Fruit fly (Drosophila melanogaster) whole organism, embryonic: ENCODE results near the gene CG5445.

ENCODE experiments used
- Antp ChIP-seq: fragments of 200-800 bp; sonication (Bioruptor generic); optimal IDR thresholded peaks from 3 replicates; lab custom pipeline; 2016; ENCODE audit warnings: missing biosample characterization, missing genetic modification characterization
- BtbVII ChIP-seq: fragments of 200-800 bp; sonication (Bioruptor generic); optimal IDR thresholded peaks from 3 replicates; lab custom pipeline; 2017; ENCODE audit warnings: missing biosample characterization, mild to moderate bottlenecking, missing genetic modification characterization
- CG10147 ChIP-seq: fragments of 200-800 bp; sonication (Bioruptor generic); optimal IDR thresholded peaks from 2 replicates; lab custom pipeline; 2019; ENCODE audit warnings: missing biosample characterization, mild to moderate bottlenecking, missing genetic modification characterization, moderate library complexity
- CG10267 ChIP-seq: fragments of 200-800 bp; sonication (Bioruptor generic); optimal IDR thresholded peaks from 2 replicates; lab custom pipeline; 2018; ENCODE audit warnings: missing biosample characterization, mild to moderate bottlenecking, missing genetic modification characterization, moderate library complexity
- CG10654 ChIP-seq: fragments of 200-800 bp; sonication (Bioruptor generic); optimal IDR thresholded peaks from 2 replicates; lab custom pipeline; 2016; ENCODE audit warnings: missing biosample characterization, missing genetic modification characterization
- CG10979 ChIP-seq: fragments of 200-800 bp; sonication (Bioruptor generic); optimal IDR thresholded peaks from 2 replicates; lab custom pipeline; 2018; ENCODE audit warnings: missing biosample characterization, mild to moderate bottlenecking, missing genetic modification characterization, moderate library complexity
- CG11247 ChIP-seq: fragments of 200-800 bp; sonication (Bioruptor generic); IDR thresholded peaks from 2 replicates; pipeline ENCODE4 v1.3.6; 2022; ENCODE audit warnings: missing biosample characterization, missing genetic modification characterization
- CG11398 ChIP-seq: fragments of 200-800 bp; sonication (Bioruptor generic); optimal IDR thresholded peaks from 2 replicates; lab custom pipeline; 2016; ENCODE audit warnings: missing biosample characterization, missing genetic modification characterization
- CG11723 ChIP-seq: fragments of 200-800 bp; sonication (Bioruptor generic); optimal IDR thresholded peaks from 2 replicates; lab custom pipeline; 2017; ENCODE audit warnings: missing biosample characterization, mild to moderate bottlenecking, missing genetic modification characterization
- CG12299 ChIP-seq: fragments of 200-800 bp; sonication (Bioruptor generic); optimal IDR thresholded peaks from 2 replicates; lab custom pipeline; 2018; ENCODE audit warnings: missing biosample characterization, mild to moderate bottlenecking, missing genetic modification characterization
- CG15479 ChIP-seq: fragments of 200-800 bp; sonication (Bioruptor generic); optimal IDR thresholded peaks from 3 replicates; lab custom pipeline; 2019; ENCODE audit warnings: missing biosample characterization, mild to moderate bottlenecking, missing genetic modification characterization, moderate library complexity
- CG17385 ChIP-seq: fragments of 200-800 bp; sonication (Bioruptor generic); optimal IDR thresholded peaks from 3 replicates; lab custom pipeline; 2018; ENCODE audit warnings: missing biosample characterization, mild to moderate bottlenecking, missing genetic modification characterization
- CG17612 ChIP-seq: fragments of 200-800 bp; sonication (Bioruptor generic); IDR thresholded peaks from 2 replicates; pipeline ENCODE4 v1.3.6; 2022; ENCODE audit warnings: missing biosample characterization, missing genetic modification characterization
- CG1832 ChIP-seq: fragments of 200-800 bp; sonication (Bioruptor generic); optimal IDR thresholded peaks from 2 replicates; lab custom pipeline; 2017; ENCODE audit warnings: missing biosample characterization, mild to moderate bottlenecking, missing genetic modification characterization, inconsistent platforms
- CG2202 ChIP-seq: fragments of 200-800 bp; sonication (Bioruptor generic); optimal IDR thresholded peaks from 2 replicates; lab custom pipeline; 2018; ENCODE audit warnings: missing biosample characterization, mild to moderate bottlenecking, missing genetic modification characterization
- CG2889 ChIP-seq: fragments of 200-800 bp; sonication (Bioruptor generic); IDR thresholded peaks from 3 replicates; pipeline ENCODE4 v1.3.6; 2022; ENCODE audit warnings: missing biosample characterization, missing genetic modification characterization
- CG34224 ChIP-seq: fragments of 200-800 bp; sonication (Bioruptor generic); IDR thresholded peaks from 3 replicates; pipeline ENCODE4 v1.3.6; 2022; ENCODE audit warnings: missing biosample characterization, missing genetic modification characterization; ENCODE audit not compliant: partially characterized antibody
- CG42726 ChIP-seq: fragments of 200-800 bp; sonication (Bioruptor generic); IDR thresholded peaks from 2 replicates; pipeline ENCODE4 v1.3.6; 2022; ENCODE audit warnings: missing biosample characterization, missing genetic modification characterization; ENCODE audit not compliant: partially characterized antibody
- CG4730 ChIP-seq: fragments of 200-800 bp; sonication (Bioruptor generic); IDR thresholded peaks from 2 replicates; pipeline ENCODE4 v1.3.6; 2022; ENCODE audit warnings: missing biosample characterization, missing genetic modification characterization
- CG6689 ChIP-seq: fragments of 200-800 bp; sonication (Bioruptor generic); IDR thresholded peaks from 2 replicates; pipeline ENCODE4 v1.3.6; 2022; ENCODE audit warnings: missing biosample characterization, missing genetic modification characterization
- CG6854 ChIP-seq: fragments of 200-800 bp; sonication (Bioruptor generic); optimal IDR thresholded peaks from 3 replicates; lab custom pipeline; 2017; ENCODE audit warnings: missing biosample characterization, mild to moderate bottlenecking, missing genetic modification characterization
- CG8478 ChIP-seq: fragments of >200 bp; optimal IDR thresholded peaks from 2 replicates; lab custom pipeline; 2018
- CG9437 ChIP-seq: fragments of 200-800 bp; sonication (Bioruptor generic); optimal IDR thresholded peaks from 2 replicates; lab custom pipeline; 2018; ENCODE audit warnings: missing biosample characterization, mild to moderate bottlenecking, missing genetic modification characterization
- CG9609 ChIP-seq: fragments of 200-800 bp; sonication (Bioruptor generic); optimal IDR thresholded peaks from 3 replicates; lab custom pipeline; 2016; ENCODE audit warnings: missing biosample characterization, missing genetic modification characterization
- Dbx ChIP-seq: fragments of 200-800 bp; sonication (Bioruptor generic); IDR thresholded peaks from 3 replicates; pipeline ENCODE4 v1.3.6; 2022; ENCODE audit warnings: missing biosample characterization, missing genetic modification characterization
- Doc3 ChIP-seq: fragments of 200-800 bp; sonication (Bioruptor generic); IDR thresholded peaks from 3 replicates; pipeline ENCODE4 v1.3.6; 2022; ENCODE audit warnings: missing biosample characterization, missing genetic modification characterization; ENCODE audit not compliant: partially characterized antibody
- H15 ChIP-seq: fragments of 200-800 bp; sonication (Bioruptor generic); IDR thresholded peaks from 3 replicates; pipeline ENCODE4 v1.3.6; 2022; ENCODE audit warnings: missing biosample characterization, missing genetic modification characterization
- HmgD ChIP-seq: fragments of 200-800 bp; sonication (Bioruptor generic); optimal IDR thresholded peaks from 3 replicates; lab custom pipeline; 2016; ENCODE audit warnings: missing biosample characterization, missing genetic modification characterization
- Mad ChIP-seq: fragments of 200-800 bp; sonication (Bioruptor generic); optimal IDR thresholded peaks from 2 replicates; lab custom pipeline; 2016; ENCODE audit warnings: missing biosample characterization, missing genetic modification characterization
- Med ChIP-seq: fragments of 200-800 bp; sonication (Bioruptor generic); peaks from one replicate; lab custom pipeline; 2016; ENCODE audit warnings: missing biosample characterization, missing genetic modification characterization, mild to moderate bottlenecking, inconsistent platforms, moderate library complexity
- NC2α ChIP-seq: fragments of 200-800 bp; sonication (Bioruptor generic); optimal IDR thresholded peaks from 2 replicates; lab custom pipeline; 2016; ENCODE audit warnings: missing biosample characterization, missing genetic modification characterization
- NK7.1 ChIP-seq: fragments of 200-800 bp; sonication (Bioruptor generic); optimal IDR thresholded peaks from 3 replicates; lab custom pipeline; 2016; ENCODE audit warnings: missing biosample characterization, missing genetic modification characterization
- Pdp1 ChIP-seq, 2 experiments: fragments of 200-800 bp; sonication (Bioruptor generic); optimal IDR thresholded peaks; 3 replicates each; lab custom pipeline; 2016; ENCODE audit warnings: missing biosample characterization in 2 of 2, missing genetic modification characterization in 2 of 2, mild to moderate bottlenecking in 1 of 2, moderate library complexity in 1 of 2
- Ptx1 ChIP-seq: fragments of 200-800 bp; sonication (Bioruptor generic); IDR thresholded peaks from 2 replicates; pipeline ENCODE4 v1.3.6; 2022; ENCODE audit warnings: missing biosample characterization, missing genetic modification characterization
- Sox102F ChIP-seq: fragments of 200-800 bp; sonication (Bioruptor generic); optimal IDR thresholded peaks from 2 replicates; lab custom pipeline; 2018; ENCODE audit warnings: missing biosample characterization, mild to moderate bottlenecking, missing genetic modification characterization, moderate library complexity
- bab2 ChIP-seq: fragments of 200-800 bp; sonication (Bioruptor generic); optimal IDR thresholded peaks from 2 replicates; lab custom pipeline; 2016; ENCODE audit warnings: missing biosample characterization, missing genetic modification characterization
- br ChIP-seq: fragments of >200 bp; optimal IDR thresholded peaks from 2 replicates; lab custom pipeline; 2017
- btn ChIP-seq: fragments of 200-800 bp; sonication (Bioruptor generic); optimal IDR thresholded peaks from 2 replicates; lab custom pipeline; 2016; ENCODE audit warnings: missing biosample characterization, missing genetic modification characterization
- dmrt99B ChIP-seq: fragments of 200-800 bp; sonication (Bioruptor generic); optimal IDR thresholded peaks from 2 replicates; lab custom pipeline; 2018; ENCODE audit warnings: missing biosample characterization, mild to moderate bottlenecking, missing genetic modification characterization, moderate library complexity
- fru ChIP-seq: fragments of >200 bp; optimal IDR thresholded peaks from 2 replicates; lab custom pipeline; 2017
- fu2 ChIP-seq: fragments of 200-800 bp; sonication (Bioruptor generic); optimal IDR thresholded peaks from 2 replicates; lab custom pipeline; 2016; ENCODE audit warnings: missing biosample characterization, missing genetic modification characterization
- insv ChIP-seq, 2 experiments: fragments of 200-800 bp; sonication (Bioruptor generic); optimal IDR thresholded peaks; 3 replicates each; lab custom pipeline; 2016 to 2018; ENCODE audit warnings: missing biosample characterization in 2 of 2, missing genetic modification characterization in 2 of 2
- lov ChIP-seq, 2 experiments: fragments of 200-800 bp in 1 of 2; fragments of >200 bp in 1 of 2; sonication (Bioruptor generic) in 1 of 2; IDR thresholded peaks in 1 of 2; optimal IDR thresholded peaks in 1 of 2; 2 replicates in 1 of 2; 3 replicates in 1 of 2; pipeline versions ENCODE4 v1.3.6 to Lab custom; 2017 to 2022; ENCODE audit warnings: missing biosample characterization in 1 of 2, missing genetic modification characterization in 1 of 2
- maf-S ChIP-seq: fragments of 200-800 bp; sonication (Bioruptor generic); optimal IDR thresholded peaks from 2 replicates; lab custom pipeline; 2016; ENCODE audit warnings: missing biosample characterization, missing genetic modification characterization
- onecut ChIP-seq: fragments of 200-800 bp; sonication (Bioruptor generic); IDR thresholded peaks from 2 replicates; pipeline ENCODE4 v1.3.6; 2022; ENCODE audit warnings: missing biosample characterization, missing genetic modification characterization
- otp ChIP-seq: fragments of 200-800 bp; sonication (Bioruptor generic); IDR thresholded peaks from 3 replicates; pipeline ENCODE4, ENCODE4 v1.3.6; 2022; ENCODE audit warnings: missing biosample characterization, missing genetic modification characterization
- salm ChIP-seq: fragments of 200-800 bp; sonication (Bioruptor generic); optimal IDR thresholded peaks from 2 replicates; lab custom pipeline; 2018; ENCODE audit warnings: missing biosample characterization, mild to moderate bottlenecking, missing genetic modification characterization
- so ChIP-seq: fragments of 200-800 bp; sonication (Bioruptor generic); IDR thresholded peaks from 3 replicates; pipeline ENCODE4 v1.3.6; 2022; ENCODE audit warnings: missing biosample characterization, missing genetic modification characterization
- sob ChIP-seq: fragments of 200-800 bp; sonication (Bioruptor generic); IDR thresholded peaks from 2 replicates; pipeline ENCODE4 v1.3.6; 2022; ENCODE audit warnings: missing biosample characterization, missing genetic modification characterization
- tio ChIP-seq: fragments of 200-800 bp; sonication (Bioruptor generic); optimal IDR thresholded peaks from 2 replicates; lab custom pipeline; 2017; ENCODE audit warnings: missing biosample characterization, missing genetic modification characterization, inconsistent platforms
- zfh1 ChIP-seq: fragments of 200-800 bp; sonication (Bioruptor generic); IDR thresholded peaks from 3 replicates; pipeline ENCODE4 v1.3.6; 2022; ENCODE audit warnings: missing biosample characterization, missing genetic modification characterization

CG5445 gene

dm6 chrX:17297070-17297689, 14.9 kb downstream of the CG5445 start (continued):
- TF ChIP-seq CG1832, result no peak
- TF ChIP-seq CG9609 (GFP tag; lab: Kevin White, UChicago), result peak; percentile 5
- TF ChIP-seq NK7.1 (GFP tag; lab: Kevin White, UChicago), result no peak
- TF ChIP-seq CG15479, result no peak
- no peak for TF ChIP-seq CG8478 (lab: Kevin White, UChicago)
- no peak for TF ChIP-seq br (lab: Kevin White, UChicago)
- TF ChIP-seq Dbx (GFP tag; lab: Robert Waterston, UW), result no peak
- no peak for TF ChIP-seq CG10147 (GFP tag; lab: Kevin White, UChicago)
- TF ChIP-seq onecut (GFP tag; lab: Robert Waterston, UW), result no peak
- peak; percentile 36 to 54 for TF ChIP-seq Pdp1 (GFP tag; optimal IDR thresholded peaks at IDR 0.05; lab: Kevin White, UChicago)
- TF ChIP-seq bab2 (GFP tag; lab: Kevin White, UChicago), result peak; percentile 6
- no peak for TF ChIP-seq insv (GFP tag; optimal IDR thresholded peaks at IDR 0.05; lab: Kevin White, UChicago)
- no peak for TF ChIP-seq otp (GFP tag; lab: Robert Waterston, UW)
- no peak for TF ChIP-seq btn (GFP tag; lab: Kevin White, UChicago)
- TF ChIP-seq CG9437 (GFP tag; lab: Kevin White, UChicago), result peak; percentile 27
- no peak for TF ChIP-seq CG10654 (GFP tag; lab: Kevin White, UChicago)
- TF ChIP-seq fru (lab: Kevin White, UChicago), result no peak
- no peak for TF ChIP-seq BtbVII
- peak; percentile 2 for TF ChIP-seq CG10267 (tag; lab: Kevin White, UChicago)
- TF ChIP-seq dmrt99B (tag; lab: Kevin White, UChicago), result peak; percentile 60
- TF ChIP-seq CG12299 (tag; lab: Kevin White, UChicago), result no peak
- peak; percentile 17; the same call in 1 of the 3 replicates for TF ChIP-seq zfh1 (GFP tag; lab: Robert Waterston, UW)
- peak; percentile 39 for TF ChIP-seq Antp (GFP tag; lab: Kevin White, UChicago)
- peak; percentile 20 for TF ChIP-seq CG17385 (GFP tag; lab: Kevin White, UChicago)
- TF ChIP-seq tio, result peak; percentile 10
- no peak for TF ChIP-seq CG34224
- TF ChIP-seq salm, result no peak
- TF ChIP-seq CG2202 (tag; lab: Kevin White, UChicago), result no peak
- TF ChIP-seq NC2α, result no peak
- peak; percentile 55 for TF ChIP-seq CG10979
- no peak for TF ChIP-seq HmgD (GFP tag; lab: Kevin White, UChicago)
- TF ChIP-seq lov (optimal IDR thresholded peaks at IDR 0.05; lab: Kevin White, UChicago), result no peak
- no peak for TF ChIP-seq lov (GFP tag; IDR thresholded peaks at IDR 0.05; lab: Robert Waterston, UW)
- no peak for TF ChIP-seq CG11247 (GFP tag; lab: Robert Waterston, UW)
- no peak for TF ChIP-seq CG11723 (GFP tag; lab: Kevin White, UChicago)
- peak; percentile 36 for TF ChIP-seq Mad (GFP tag; lab: Kevin White, UChicago)
- peak; percentile 67 for TF ChIP-seq Sox102F (GFP tag; lab: Kevin White, UChicago)
- TF ChIP-seq maf-S, result no peak
- TF ChIP-seq sob (GFP tag; lab: Robert Waterston, UW), result no peak
- TF ChIP-seq CG4730 (GFP tag; lab: Robert Waterston, UW), result no peak
- TF ChIP-seq CG2889 (GFP tag; lab: Robert Waterston, UW), result no peak
- no peak for TF ChIP-seq CG6854
- TF ChIP-seq CG11398, result no peak
- TF ChIP-seq Ptx1 (GFP tag; lab: Robert Waterston, UW), result peak; percentile 43; the same call in 1 of the 2 replicates
- TF ChIP-seq so, result 0 out of 3 replicates have a peak, but pooled peaks have one; percentile 12
- TF ChIP-seq CG6689, result no peak
- no peak for TF ChIP-seq fu2 (GFP tag; lab: Kevin White, UChicago)
- no peak for TF ChIP-seq H15 (GFP tag; lab: Robert Waterston, UW)
- no peak for TF ChIP-seq Doc3 (GFP tag; lab: Robert Waterston, UW)
- no peak for TF ChIP-seq CG17612 (GFP tag; lab: Robert Waterston, UW)
- TF ChIP-seq Med (GFP tag; lab: Kevin White, UChicago), result peak; percentile 87
- no peak for TF ChIP-seq CG42726 (GFP tag; lab: Robert Waterston, UW)
